Fruit fly (Drosophila melanogaster): ENCODE data around the gene Lgr1.
A peak's percentile ranks its signal among the peaks of the same experiment; 100 is the strongest.

Lgr1 gene

DNA sequence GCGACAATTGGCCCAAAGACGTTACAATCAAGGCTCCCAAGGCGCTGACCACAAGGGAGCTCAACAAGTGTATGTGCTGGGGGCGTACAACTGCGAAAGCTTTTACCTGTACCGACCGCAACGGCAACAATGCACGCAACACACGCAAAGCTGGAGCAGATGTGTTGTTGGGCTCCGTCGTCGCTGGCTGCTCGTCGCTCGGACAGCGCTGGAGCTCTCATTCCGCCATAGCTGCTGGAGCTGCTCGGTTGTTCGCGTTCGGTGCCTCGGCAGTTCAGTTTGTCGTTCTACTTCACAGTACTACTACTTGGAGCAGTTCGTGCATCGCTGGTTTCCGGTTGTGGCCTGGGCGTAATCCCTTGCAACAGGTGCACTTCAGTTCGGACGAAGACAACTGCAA is at the start of gene Lgr1:
TSS of gene Lgr1 (plus strand) at position 220 of the 400 bp plus-strand sequence.
- TF ChIP-seq spab (GFP tag; optimal IDR thresholded peaks at IDR 0.05) (no peak), CG15336 (GFP tag; IDR thresholded peaks at IDR 0.05) (no peak), CG8319 (GFP tag; optimal IDR thresholded peaks at IDR 0.05) (no peak), Sox14 (GFP tag; optimal IDR thresholded peaks at IDR 0.05) (no peak), CG6276 (GFP tag; optimal IDR thresholded peaks at IDR 0.05) (no peak), ss (GFP tag; optimal IDR thresholded peaks at IDR 0.05) (no peak), Sox15 (GFP tag; optimal IDR thresholded peaks at IDR 0.05) (no peak), Sox102F (GFP tag; optimal IDR thresholded peaks at IDR 0.05) (no peak), Hr4 (GFP tag; optimal IDR thresholded peaks at IDR 0.05) (no peak), cyc (GFP tag; optimal IDR thresholded peaks at IDR 0.05) (no peak)

DNA sequence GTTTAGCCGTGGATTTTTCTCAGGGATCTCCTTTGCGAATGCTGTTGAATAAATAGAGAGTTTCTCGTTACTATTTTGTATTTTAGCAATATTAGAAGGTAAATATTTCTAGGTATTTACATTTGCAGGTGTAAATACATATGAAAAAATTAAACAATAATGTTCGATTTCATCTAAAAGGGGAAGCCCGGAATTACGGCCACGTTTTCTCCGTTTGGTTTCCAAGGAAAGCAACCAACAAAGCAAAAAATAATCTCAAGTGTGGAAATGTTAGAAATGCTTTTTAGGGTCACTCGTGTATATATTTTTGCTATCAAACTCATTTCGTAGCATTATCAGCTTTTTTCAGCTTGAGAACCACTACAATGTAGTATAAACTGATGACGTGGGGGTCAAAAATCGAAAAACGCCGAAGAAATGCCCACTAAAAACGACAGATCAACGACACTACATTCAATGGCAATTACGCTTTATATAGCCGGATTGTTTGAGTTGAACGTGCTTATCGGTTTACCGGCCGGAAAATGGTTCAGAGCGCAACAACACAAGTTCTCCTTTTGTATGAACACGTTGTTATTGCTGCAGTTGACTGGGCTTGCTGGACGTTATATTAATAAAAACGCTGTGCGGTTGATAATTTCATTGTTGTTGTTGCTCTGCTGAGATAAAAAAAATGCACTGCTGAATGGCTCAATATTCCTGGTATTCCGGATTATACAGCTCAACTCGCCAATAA is 47.3 kb upstream of the Lgr1 start:
- TF ChIP-seq acj6 (GFP tag; optimal IDR thresholded peaks at IDR 0.05) (no peak), CG3919 (GFP tag; optimal IDR thresholded peaks at IDR 0.05) (no peak), CG6792 (GFP tag; optimal IDR thresholded peaks at IDR 0.05) (no peak), CG11294 (GFP tag; IDR thresholded peaks at IDR 0.05) (no peak), dsx (GFP tag; optimal IDR thresholded peaks at IDR 0.05; ENCODE audit: poor library complexity, severe bottlenecking) (peak; percentile 49), cyc (GFP tag; optimal IDR thresholded peaks at IDR 0.05) (no peak), CG8319 (GFP tag; optimal IDR thresholded peaks at IDR 0.05) (no peak), Met (GFP tag; optimal IDR thresholded peaks at IDR 0.05) (no peak), CG32006 (GFP tag; optimal IDR thresholded peaks at IDR 0.05) (no peak), CG15336 (GFP tag; IDR thresholded peaks at IDR 0.05) (no peak), lz (GFP tag; optimal IDR thresholded peaks at IDR 0.05) (no peak), CG10631 (GFP tag; optimal IDR thresholded peaks at IDR 0.05) (no peak), CG3032 (tag; optimal IDR thresholded peaks at IDR 0.05) (no peak), svp (GFP tag) (peak; percentile 86), vri (GFP tag; optimal IDR thresholded peaks at IDR 0.05) (peak; percentile 44), Sox102F (GFP tag; optimal IDR thresholded peaks at IDR 0.05) (no peak), pdm3 (GFP tag; optimal IDR thresholded peaks at IDR 0.05) (no peak), CG8119 (GFP tag; IDR thresholded peaks at IDR 0.05) (no peak), ss (GFP tag; optimal IDR thresholded peaks at IDR 0.05) (no peak), Ets96B (tag; optimal IDR thresholded peaks at IDR 0.05) (no peak)

DNA sequence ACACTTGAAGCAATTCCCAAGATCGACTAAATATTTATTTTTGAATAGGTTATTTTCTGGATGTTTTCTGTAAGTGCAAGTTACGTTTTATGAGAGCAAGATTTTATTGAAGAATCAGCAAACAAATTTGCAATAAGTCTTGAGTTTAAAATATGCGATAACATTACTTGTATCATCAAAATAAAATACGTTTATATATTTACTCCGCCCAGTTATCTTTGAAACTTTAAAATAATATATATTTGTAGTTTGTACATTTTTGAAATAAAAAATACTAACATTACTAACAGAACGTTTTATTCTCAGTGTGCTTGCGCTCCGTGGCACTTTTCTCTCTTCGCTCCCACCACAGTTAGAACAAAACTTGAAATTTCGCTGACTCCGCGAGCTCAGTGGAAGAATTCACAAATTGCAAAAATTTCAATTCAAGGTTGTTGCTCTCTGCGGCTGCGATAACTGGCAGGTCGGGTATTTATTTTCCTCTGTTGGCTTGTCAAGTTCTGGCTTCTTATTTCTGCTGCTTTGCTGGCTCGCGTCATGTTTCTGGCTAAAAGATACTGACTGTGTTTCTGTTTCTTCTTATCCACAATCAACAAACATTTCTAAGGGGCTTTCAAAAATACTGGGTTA is 46.1 kb upstream of the Lgr1 start:
- TF ChIP-seq CG6276 (GFP tag; optimal IDR thresholded peaks at IDR 0.05) (no peak), Ets21C (GFP tag; optimal IDR thresholded peaks at IDR 0.05) (peak; percentile 78), cyc (GFP tag; optimal IDR thresholded peaks at IDR 0.05) (peak; percentile 87), CG8119 (GFP tag; IDR thresholded peaks at IDR 0.05) (peak; percentile 91), Hr4 (GFP tag; optimal IDR thresholded peaks at IDR 0.05) (peak; percentile 87), CG8632 (GFP tag; optimal IDR thresholded peaks at IDR 0.05) (peak; percentile 83), Met (GFP tag; optimal IDR thresholded peaks at IDR 0.05) (peak; percentile 92), Ets96B (tag; optimal IDR thresholded peaks at IDR 0.05) (peak; percentile 80), CG8319 (GFP tag; optimal IDR thresholded peaks at IDR 0.05) (peak; percentile 69), salr (GFP tag; optimal IDR thresholded peaks at IDR 0.05) (peak; percentile 56 to 92), CG15336 (GFP tag; IDR thresholded peaks at IDR 0.05) (peak; percentile 90), fd59A (GFP tag; optimal IDR thresholded peaks at IDR 0.05) (peak; percentile 77), CG11294 (GFP tag; IDR thresholded peaks at IDR 0.05) (0 out of 2 replicates have a peak, but pooled peaks have one; percentile 60), fkh (GFP tag; optimal IDR thresholded peaks at IDR 0.05) (no peak), CG10669 (GFP tag; optimal IDR thresholded peaks at IDR 0.05) (peak; percentile 82), topi (GFP tag; optimal IDR thresholded peaks at IDR 0.05) (peak; percentile 92), CG10631 (GFP tag; optimal IDR thresholded peaks at IDR 0.05) (peak; percentile 89), ss (GFP tag; optimal IDR thresholded peaks at IDR 0.05) (peak; percentile 68 to 80), spab (GFP tag; optimal IDR thresholded peaks at IDR 0.05) (peak; percentile 80), Sox15 (GFP tag; optimal IDR thresholded peaks at IDR 0.05) (peak; percentile 75), pdm3 (GFP tag; optimal IDR thresholded peaks at IDR 0.05) (peak; percentile 51), dsx (GFP tag; optimal IDR thresholded peaks at IDR 0.05; ENCODE audit: poor library complexity, severe bottlenecking) (peak; percentile 85), Blimp-1 (GFP tag; optimal IDR thresholded peaks at IDR 0.05) (peak; percentile 78), CG6854 (GFP tag; optimal IDR thresholded peaks at IDR 0.05) (peak; percentile 89), CG4318 (GFP tag; optimal IDR thresholded peaks at IDR 0.05) (no peak), eg (GFP tag; IDR thresholded peaks at IDR 0.05) (no peak; the same call in 2 of the 3 replicates), Sox102F (GFP tag; optimal IDR thresholded peaks at IDR 0.05) (peak; percentile 90), CG16779 (tag; optimal IDR thresholded peaks at IDR 0.05) (peak; percentile 33), CG6792 (GFP tag; optimal IDR thresholded peaks at IDR 0.05) (peak; percentile 87), acj6 (GFP tag; optimal IDR thresholded peaks at IDR 0.05) (peak; percentile 86), CG32006 (GFP tag; optimal IDR thresholded peaks at IDR 0.05) (peak; percentile 95), achi (GFP tag; optimal IDR thresholded peaks at IDR 0.05) (peak; percentile 90), vri (GFP tag; optimal IDR thresholded peaks at IDR 0.05) (peak; percentile 84), Gug (GFP tag; IDR thresholded peaks at IDR 0.05) (peak; percentile 70), Hr39 (GFP tag; optimal IDR thresholded peaks at IDR 0.05) (peak; percentile 84), fd85E (GFP tag; optimal IDR thresholded peaks at IDR 0.05) (peak; percentile 39)
